Worm (Caenorhabditis elegans) whole organism, L4/young adult: Measurements from ENCODE around the gene dsh-2.

Source experiments
- W03F9.2 ChIP-seq: fragments of 150-350 bp; optimal IDR thresholded peaks from 2 replicates; lab custom pipeline; 2014; ENCODE audit warnings: missing biosample characterization, missing genetic modification characterization
- dao-5 ChIP-seq: sonication (generic microtip); optimal IDR thresholded peaks from 2 replicates; lab custom pipeline; 2016; ENCODE audit warnings: missing genotype, missing genetic modification characterization, moderate library complexity, missing compliant biosample characterization
- him-1 ChIP-seq: sonication (generic microtip); optimal IDR thresholded peaks from 2 replicates; lab custom pipeline; 2016; ENCODE audit warnings: missing genotype, missing genetic modification reagents, missing genetic modification characterization, missing compliant biosample characterization

DNA sequence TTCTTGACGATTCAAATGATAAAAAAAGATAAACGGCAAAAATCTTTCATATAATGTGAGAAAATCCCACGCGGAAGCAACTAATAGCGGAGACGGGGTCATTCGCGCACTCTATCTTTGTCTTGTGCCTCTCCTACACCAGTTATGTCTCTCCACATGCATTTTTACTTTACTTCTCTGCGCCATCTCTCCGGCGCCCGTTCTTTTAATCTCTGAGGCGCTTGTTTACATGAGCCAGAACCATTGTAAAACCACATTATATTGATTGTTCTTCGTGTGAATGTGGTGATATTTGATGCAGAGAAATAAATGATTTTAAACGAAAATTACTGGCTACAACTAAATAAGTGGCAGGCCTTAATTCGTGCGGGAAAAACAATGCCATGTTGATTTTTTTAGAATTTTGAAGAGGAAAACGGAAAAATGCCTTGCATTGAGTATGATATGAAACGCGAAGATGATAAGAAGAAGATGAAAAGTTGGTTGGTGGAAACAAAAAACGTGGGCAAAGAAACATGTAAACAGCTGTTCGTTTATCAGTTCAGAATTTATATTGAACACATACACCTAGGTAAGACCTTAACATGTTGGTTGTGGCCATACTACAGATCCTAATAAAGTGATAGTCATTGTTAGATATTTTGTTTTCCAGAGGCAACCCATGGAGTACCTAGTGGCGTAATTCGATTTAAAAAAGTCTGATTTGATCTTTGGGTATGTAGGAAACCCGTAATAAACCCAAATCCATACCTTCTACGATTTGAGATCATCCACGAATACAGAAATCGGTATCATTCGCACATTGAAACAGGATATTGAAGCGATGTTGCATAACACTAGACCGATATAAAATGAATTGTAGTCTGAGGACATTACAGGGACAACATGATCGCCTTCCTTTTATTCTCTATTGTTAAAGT lies 11.6 kb upstream of the dsh-2 start, which contains the start of gene C04G6.2:
- TF ChIP-seq W03F9.2 (tag; lab: Kevin White, UChicago) (no peak), him-1 (tag; lab: Kevin White, UChicago) (no peak), dao-5 (no peak)
